Fruit fly (Drosophila melanogaster) whole organism, embryonic: ENCODE measurements around the gene CG31957.

ENCODE experiments used
- Adf1 ChIP-seq: fragments of 200-800 bp; sonication (Bioruptor generic); IDR thresholded peaks from 2 replicates; pipeline ENCODE4 v1.3.6; 2022; ENCODE audit warnings: missing biosample characterization, missing genetic modification characterization
- CG10366 ChIP-seq: fragments of 200-800 bp; sonication (Bioruptor generic); IDR thresholded peaks from 2 replicates; pipeline ENCODE4 v1.3.6; 2022; ENCODE audit warnings: missing biosample characterization, missing genetic modification characterization
- CG10462 ChIP-seq: fragments of 200-800 bp; sonication (Bioruptor generic); optimal IDR thresholded peaks from 2 replicates; lab custom pipeline; 2016; ENCODE audit warnings: missing biosample characterization, missing genetic modification characterization
- CG10654 ChIP-seq: fragments of 200-800 bp; sonication (Bioruptor generic); optimal IDR thresholded peaks from 2 replicates; lab custom pipeline; 2016; ENCODE audit warnings: missing biosample characterization, missing genetic modification characterization
- CG10979 ChIP-seq: fragments of 200-800 bp; sonication (Bioruptor generic); optimal IDR thresholded peaks from 2 replicates; lab custom pipeline; 2018; ENCODE audit warnings: missing biosample characterization, mild to moderate bottlenecking, missing genetic modification characterization, moderate library complexity
- CG12769 ChIP-seq: fragments of 200-800 bp; sonication (Bioruptor generic); optimal IDR thresholded peaks from 2 replicates; lab custom pipeline; 2019; ENCODE audit warnings: missing biosample characterization, mild to moderate bottlenecking, missing genetic modification characterization, moderate library complexity
- CG13287 ChIP-seq: fragments of 200-800 bp; sonication (Bioruptor generic); IDR thresholded peaks from 2 replicates; pipeline ENCODE4 v1.3.6; 2022; ENCODE audit warnings: missing biosample characterization, missing genetic modification characterization; ENCODE audit not compliant: partially characterized antibody
- CG13624 ChIP-seq: fragments of 200-800 bp; sonication (Bioruptor generic); optimal IDR thresholded peaks from 2 replicates; lab custom pipeline; 2016; ENCODE audit warnings: missing biosample characterization, missing genetic modification characterization
- CG17359 ChIP-seq: fragments of 200-800 bp; sonication (Bioruptor generic); optimal IDR thresholded peaks from 3 replicates; lab custom pipeline; 2018; ENCODE audit warnings: missing biosample characterization, mild to moderate bottlenecking, missing genetic modification characterization, moderate library complexity
- CG17802 ChIP-seq: fragments of 200-800 bp; sonication (Bioruptor generic); optimal IDR thresholded peaks from 2 replicates; lab custom pipeline; 2018; ENCODE audit warnings: missing biosample characterization, mild to moderate bottlenecking, missing genetic modification characterization, moderate library complexity
- CG18262 ChIP-seq: fragments of 200-800 bp; optimal IDR thresholded peaks from 3 replicates; lab custom pipeline; 2019; ENCODE audit warnings: missing biosample characterization, mild to moderate bottlenecking, missing genetic modification characterization, moderate library complexity
- CG18476 ChIP-seq: fragments of 200-800 bp; sonication (Bioruptor generic); optimal IDR thresholded peaks from 2 replicates; lab custom pipeline; 2016; ENCODE audit warnings: missing biosample characterization, mild to moderate bottlenecking, missing genetic modification characterization
- CG30431 ChIP-seq: fragments of 200-800 bp; sonication (Bioruptor generic); optimal IDR thresholded peaks from 2 replicates; lab custom pipeline; 2017; ENCODE audit warnings: missing biosample characterization, missing genetic modification characterization
- CG3065 ChIP-seq: fragments of 200-800 bp; sonication (Bioruptor generic); optimal IDR thresholded peaks from 2 replicates; lab custom pipeline; 2016; ENCODE audit warnings: missing biosample characterization, missing genetic modification characterization
- CG32532 ChIP-seq: fragments of 200-800 bp; sonication (Bioruptor generic); IDR thresholded peaks from 2 replicates; pipeline ENCODE4 v1.3.6; 2022; ENCODE audit warnings: missing biosample characterization, missing genetic modification characterization
- CG32767 ChIP-seq: fragments of 200-800 bp; sonication (Bioruptor generic); IDR thresholded peaks from 2 replicates; pipeline ENCODE4 v1.3.6; 2022; ENCODE audit warnings: missing biosample characterization, missing genetic modification characterization
- CG34224 ChIP-seq: fragments of 200-800 bp; sonication (Bioruptor generic); IDR thresholded peaks from 3 replicates; pipeline ENCODE4 v1.3.6; 2022; ENCODE audit warnings: missing biosample characterization, missing genetic modification characterization; ENCODE audit not compliant: partially characterized antibody
- CG4707 ChIP-seq: fragments of 200-800 bp; sonication (Bioruptor generic); optimal IDR thresholded peaks from 2 replicates; lab custom pipeline; 2018; ENCODE audit warnings: missing biosample characterization, mild to moderate bottlenecking, missing genetic modification characterization, moderate library complexity
- CG8281 ChIP-seq: fragments of 200-800 bp; sonication (Bioruptor generic); optimal IDR thresholded peaks from 2 replicates; lab custom pipeline; 2018; ENCODE audit warnings: missing biosample characterization, mild to moderate bottlenecking, missing genetic modification characterization, moderate library complexity
- CHES-1-like ChIP-seq: fragments of 200-800 bp; sonication (Bioruptor generic); optimal IDR thresholded peaks from 2 replicates; lab custom pipeline; 2016; ENCODE audit warnings: missing biosample characterization, missing genetic modification characterization
- Dek ChIP-seq: fragments of 200-800 bp; sonication (Bioruptor generic); optimal IDR thresholded peaks from 3 replicates; lab custom pipeline; 2019; ENCODE audit warnings: missing biosample characterization, mild to moderate bottlenecking, missing genetic modification characterization, moderate library complexity
- Dref ChIP-seq: fragments of 200-800 bp; sonication (Bioruptor generic); IDR thresholded peaks from 2 replicates; pipeline ENCODE4 v1.3.6; 2022; ENCODE audit warnings: missing biosample characterization, missing genetic modification characterization
- GATAe ChIP-seq: fragments of 200-800 bp; sonication (Bioruptor generic); conservative IDR thresholded peaks from 2 replicates; pipeline ENCODE4 v1.3.6; 2022; ENCODE audit warnings: missing biosample characterization, missing genetic modification characterization
- HmgZ ChIP-seq: fragments of 200-800 bp; sonication (Bioruptor generic); optimal IDR thresholded peaks from 2 replicates; lab custom pipeline; 2018; ENCODE audit warnings: missing biosample characterization, mild to moderate bottlenecking, missing genetic modification characterization
- Hr39 ChIP-seq: fragments of >200 bp; optimal IDR thresholded peaks from 2 replicates; lab custom pipeline; 2017
- Hr51 ChIP-seq, 2 experiments: fragments of 200-800 bp; sonication (Bioruptor generic); optimal IDR thresholded peaks; 2 replicates in 1 of 2; 3 replicates in 1 of 2; lab custom pipeline; 2016 to 2018; ENCODE audit warnings: missing biosample characterization in 2 of 2, missing genetic modification characterization in 2 of 2, mild to moderate bottlenecking in 1 of 2, moderate library complexity in 1 of 2
- Hr78 ChIP-seq, 2 experiments: fragments of 200-800 bp in 1 of 2; fragments of >200 bp in 1 of 2; sonication (Bioruptor generic) in 1 of 2; optimal IDR thresholded peaks; 2 replicates each; lab custom pipeline; 2017 to 2019; ENCODE audit warnings: missing biosample characterization in 2 of 2, missing genetic modification characterization in 2 of 2, mild to moderate bottlenecking in 1 of 2, moderate library complexity in 1 of 2
- Meics ChIP-seq: fragments of 200-800 bp; sonication (Bioruptor generic); optimal IDR thresholded peaks from 2 replicates; lab custom pipeline; 2017; ENCODE audit warnings: missing biosample characterization, mild to moderate bottlenecking, missing genetic modification characterization
- Oli ChIP-seq: fragments of 200-800 bp; sonication (Bioruptor generic); optimal IDR thresholded peaks from 2 replicates; lab custom pipeline; 2018; ENCODE audit warnings: missing biosample characterization, mild to moderate bottlenecking, missing genetic modification characterization, moderate library complexity
- Rx ChIP-seq: fragments of 200-800 bp; sonication (Bioruptor generic); IDR thresholded peaks from 2 replicates; pipeline ENCODE4 v1.3.6; 2022; ENCODE audit warnings: missing biosample characterization, missing genetic modification characterization
- Scr ChIP-seq: fragments of 200-800 bp; sonication (Bioruptor generic); IDR thresholded peaks from 2 replicates; pipeline ENCODE4 v1.3.6; 2022; ENCODE audit warnings: missing biosample characterization, missing genetic modification characterization; ENCODE audit not compliant: partially characterized antibody
- Tbp ChIP-seq: fragments of >200 bp; optimal IDR thresholded peaks from 2 replicates; lab custom pipeline; 2018; ENCODE audit warnings: missing biosample characterization, missing genetic modification characterization
- al ChIP-seq: fragments of 200-800 bp; sonication (Bioruptor generic); IDR thresholded peaks from 2 replicates; pipeline ENCODE4 v1.3.6; 2022; ENCODE audit warnings: missing biosample characterization, missing genetic modification characterization
- ara ChIP-seq: fragments of 200-800 bp; sonication (Bioruptor generic); IDR thresholded peaks from 2 replicates; pipeline ENCODE4 v1.3.6; 2022; ENCODE audit warnings: missing biosample characterization, missing genetic modification characterization
- da ChIP-seq: fragments of 200-800 bp; sonication (Bioruptor generic); optimal IDR thresholded peaks from 2 replicates; lab custom pipeline; 2016; ENCODE audit warnings: missing biosample characterization, missing genetic modification characterization
- dimm ChIP-seq: fragments of 200-800 bp; sonication (Bioruptor generic); IDR thresholded peaks from 2 replicates; pipeline ENCODE4 v1.3.6; 2022; ENCODE audit warnings: missing biosample characterization, missing genetic modification characterization
- fu2 ChIP-seq: fragments of 200-800 bp; sonication (Bioruptor generic); optimal IDR thresholded peaks from 2 replicates; lab custom pipeline; 2016; ENCODE audit warnings: missing biosample characterization, missing genetic modification characterization
- gsb ChIP-seq: fragments of 200-800 bp; sonication (Bioruptor generic); IDR thresholded peaks from 2 replicates; pipeline ENCODE4 v1.3.6; 2022; ENCODE audit warnings: missing biosample characterization, missing genetic modification characterization
- lilli ChIP-seq: fragments of 200-800 bp; sonication (Bioruptor generic); optimal IDR thresholded peaks from 3 replicates; lab custom pipeline; 2016; ENCODE audit warnings: missing biosample characterization, missing genetic modification characterization
- lmd ChIP-seq: fragments of 200-800 bp; sonication (Bioruptor generic); IDR thresholded peaks from 2 replicates; pipeline ENCODE4 v1.3.6; 2022; ENCODE audit warnings: missing biosample characterization, missing genetic modification characterization
- odd ChIP-seq: fragments of 200-800 bp; sonication (Bioruptor generic); optimal IDR thresholded peaks from 2 replicates; lab custom pipeline; 2017; ENCODE audit warnings: missing biosample characterization, mild to moderate bottlenecking, missing genetic modification characterization
- repo ChIP-seq: fragments of 200-800 bp; sonication (Bioruptor generic); optimal IDR thresholded peaks from 2 replicates; lab custom pipeline; 2016; ENCODE audit warnings: missing biosample characterization, missing genetic modification characterization
- run ChIP-seq: fragments of 200-800 bp; sonication (Bioruptor generic); optimal IDR thresholded peaks from 3 replicates; lab custom pipeline; 2018; ENCODE audit warnings: missing biosample characterization, mild to moderate bottlenecking, missing genetic modification characterization
- salm ChIP-seq: fragments of 200-800 bp; sonication (Bioruptor generic); optimal IDR thresholded peaks from 2 replicates; lab custom pipeline; 2018; ENCODE audit warnings: missing biosample characterization, mild to moderate bottlenecking, missing genetic modification characterization
- stc ChIP-seq: fragments of 200-800 bp; sonication (Bioruptor generic); IDR thresholded peaks from 2 replicates; pipeline ENCODE4 v1.3.6; 2022; ENCODE audit warnings: missing biosample characterization, missing genetic modification characterization
- tio ChIP-seq: fragments of 200-800 bp; sonication (Bioruptor generic); optimal IDR thresholded peaks from 2 replicates; lab custom pipeline; 2017; ENCODE audit warnings: missing biosample characterization, missing genetic modification characterization, inconsistent platforms
- trem ChIP-seq: fragments of 200-800 bp; optimal IDR thresholded peaks from 3 replicates; lab custom pipeline; 2019; ENCODE audit warnings: missing biosample characterization, mild to moderate bottlenecking, missing genetic modification characterization, moderate library complexity
- wdn ChIP-seq: fragments of 200-800 bp; sonication (Bioruptor generic); IDR thresholded peaks from 2 replicates; pipeline ENCODE4 v1.3.6; 2022; ENCODE audit warnings: missing biosample characterization, missing genetic modification characterization
- zfh1 ChIP-seq: fragments of 200-800 bp; sonication (Bioruptor generic); IDR thresholded peaks from 3 replicates; pipeline ENCODE4 v1.3.6; 2022; ENCODE audit warnings: missing biosample characterization, missing genetic modification characterization

Gene CG31957

dm6 chr2L:3902760-3903159, 30.5 kb upstream of the CG31957 start, which contains the start of gene capu:
Gene capu (minus strand): TSS chr2L:3902860.
- TF ChIP-seq CG13287 (no peak), Tbp (no peak), al (no peak), wdn (GFP tag; lab: Robert Waterston, UW) (no peak), dimm (no peak), gsb (GFP tag; lab: Robert Waterston, UW) (no peak), Hr39 (no peak)

dm6 chr2L:3897529-3897928, 25.3 kb upstream of the CG31957 start:
- no peak for TF ChIP-seq da (GFP tag; lab: Kevin White, UChicago)
- TF ChIP-seq CG8281 (tag; lab: Kevin White, UChicago) = peak; percentile 90

DNA sequence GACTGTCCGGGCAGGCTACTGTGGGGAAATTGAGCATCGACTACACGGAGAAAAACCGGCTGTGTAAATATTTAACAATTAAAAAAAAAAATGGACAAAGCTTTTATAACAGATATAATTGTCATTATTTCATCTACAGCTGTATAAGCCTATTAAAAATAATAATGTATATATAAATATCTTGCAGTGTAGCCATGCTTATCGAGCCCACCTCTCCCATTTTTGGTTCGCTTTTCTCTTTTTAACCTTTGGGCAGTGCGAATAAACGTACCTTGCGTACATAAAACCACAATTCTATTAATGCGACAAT, 24.5 kb upstream of the CG31957 start:
- TF ChIP-seq CG10654 (GFP tag; lab: Kevin White, UChicago) (peak; percentile 38), Rx (peak; percentile 65), Hr78 (GFP tag; optimal IDR thresholded peaks at IDR 0.05; lab: Kevin White, UChicago) (no peak), Dref (GFP tag; lab: Robert Waterston, UW) (no peak), lilli (GFP tag; lab: Kevin White, UChicago) (peak; percentile 59), trem (tag; lab: Kevin White, UChicago) (peak; percentile 0), CG10462 (GFP tag; lab: Kevin White, UChicago) (no peak), CG10979 (tag; lab: Kevin White, UChicago) (no peak), CG18476 (GFP tag; lab: Kevin White, UChicago) (no peak), CG32532 (GFP tag; lab: Robert Waterston, UW) (peak; percentile 87), Dek (tag; lab: Kevin White, UChicago) (peak; percentile 56), run (tag; lab: Kevin White, UChicago) (no peak), GATAe (peak; percentile 39; the same call in 1 of the 2 replicates), Scr (GFP tag; lab: Robert Waterston, UW) (no peak), dimm (0 out of 2 replicates have a peak, but pooled peaks have one; percentile 7), Hr51 (GFP tag; optimal IDR thresholded peaks at IDR 0.05; lab: Kevin White, UChicago) (peak in 1 of 2 experiments; percentile 68), stc (GFP tag; lab: Robert Waterston, UW) (peak; percentile 66; the same call in 1 of the 2 replicates), repo (no peak), odd (GFP tag; lab: Kevin White, UChicago) (peak; percentile 41), CG17802 (tag; lab: Kevin White, UChicago) (peak; percentile 1), CG17359 (tag; lab: Kevin White, UChicago) (no peak), fu2 (peak; percentile 7), Oli (peak; percentile 63), CG30431 (GFP tag; lab: Kevin White, UChicago) (peak; percentile 22), CG4707 (GFP tag; lab: Kevin White, UChicago) (no peak), CG12769 (tag; lab: Kevin White, UChicago) (peak; percentile 3), zfh1 (GFP tag; lab: Robert Waterston, UW) (peak; percentile 56; the same call in 2 of the 3 replicates), Adf1 (peak; percentile 42), ara (peak; percentile 64), lmd (GFP tag; lab: Robert Waterston, UW) (peak; percentile 67), HmgZ (peak; percentile 44), CG18262 (tag; lab: Kevin White, UChicago) (no peak), Meics (peak; percentile 69), CG34224 (GFP tag; lab: Robert Waterston, UW) (no peak), CG10366 (GFP tag; lab: Robert Waterston, UW) (peak; percentile 78), tio (peak; percentile 55), CG3065 (GFP tag; lab: Kevin White, UChicago) (no peak), CG32767 (GFP tag; lab: Robert Waterston, UW) (peak; percentile 65), salm (no peak), CG13624 (GFP tag; lab: Kevin White, UChicago) (peak; percentile 25), CHES-1-like (GFP tag; lab: Kevin White, UChicago) (no peak)
